Worm (Caenorhabditis elegans) whole organism, L4/young adult: ENCODE measurements around the gene num-1.

Experiments
- W03F9.2 ChIP-seq: fragments of 150-350 bp; optimal IDR thresholded peaks from 2 replicates; lab custom pipeline; 2014; ENCODE audit warnings: missing biosample characterization, missing genetic modification characterization
- dao-5 ChIP-seq: sonication (generic microtip); optimal IDR thresholded peaks from 2 replicates; lab custom pipeline; 2016; ENCODE audit warnings: missing genotype, missing genetic modification characterization, moderate library complexity, missing compliant biosample characterization

DNA sequence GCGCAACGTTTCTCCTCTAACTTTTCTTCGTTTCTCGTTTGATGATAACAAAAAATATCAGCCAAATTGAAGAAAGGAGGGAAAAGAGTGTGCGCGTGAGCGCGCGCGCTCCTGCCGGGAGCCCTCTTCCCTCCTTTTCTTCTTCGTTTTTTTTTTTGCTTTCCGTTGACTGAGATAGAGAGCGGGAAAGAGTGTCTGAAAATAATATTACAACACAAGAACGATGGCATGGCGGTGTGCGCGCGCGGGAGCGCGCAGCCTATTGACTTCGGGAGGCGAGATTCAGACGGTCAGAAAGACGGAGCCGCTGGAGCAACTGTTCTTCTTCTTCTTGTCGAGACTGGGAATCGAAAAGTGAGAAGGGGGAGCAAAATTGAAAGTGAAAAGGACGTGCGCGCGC is 35.9 kb upstream of the num-1 start:
- no peak for TF ChIP-seq dao-5
- TF ChIP-seq W03F9.2 = no peak
